Fruit fly (Drosophila melanogaster) whole organism, embryonic: ENCODE data around the gene kirre.

Experiments used
- Awh ChIP-seq: fragments of 200-800 bp; sonication (Bioruptor generic); IDR thresholded peaks from 2 replicates; pipeline ENCODE4, ENCODE4 v1.3.6; 2022; ENCODE audit warnings: missing biosample characterization, missing genetic modification characterization
- Bdp1 ChIP-seq: fragments of 200-800 bp; sonication (Bioruptor generic); optimal IDR thresholded peaks from 3 replicates; lab custom pipeline; 2016; ENCODE audit warnings: missing biosample characterization, missing genetic modification characterization
- Bteb2 ChIP-seq: fragments of 200-800 bp; sonication (Bioruptor generic); optimal IDR thresholded peaks from 2 replicates; lab custom pipeline; 2016; ENCODE audit warnings: missing biosample characterization, missing genetic modification characterization
- CG12299 ChIP-seq: fragments of 200-800 bp; sonication (Bioruptor generic); optimal IDR thresholded peaks from 2 replicates; lab custom pipeline; 2018; ENCODE audit warnings: missing biosample characterization, mild to moderate bottlenecking, missing genetic modification characterization
- CG1233 ChIP-seq: fragments of 200-800 bp; sonication (Bioruptor generic); optimal IDR thresholded peaks from 4 replicates; lab custom pipeline; 2018; ENCODE audit warnings: missing biosample characterization, mild to moderate bottlenecking, missing genetic modification characterization
- CG12744 ChIP-seq: fragments of 200-800 bp; sonication (Bioruptor generic); optimal IDR thresholded peaks from 2 replicates; lab custom pipeline; 2016; ENCODE audit warnings: missing biosample characterization, missing genetic modification characterization
- CG16779 ChIP-seq: fragments of 200-800 bp; sonication (Bioruptor generic); IDR thresholded peaks from 2 replicates; pipeline ENCODE4 v1.3.6; 2022; ENCODE audit warnings: missing biosample characterization, missing genetic modification characterization
- CG18476 ChIP-seq: fragments of 200-800 bp; sonication (Bioruptor generic); optimal IDR thresholded peaks from 2 replicates; lab custom pipeline; 2016; ENCODE audit warnings: missing biosample characterization, mild to moderate bottlenecking, missing genetic modification characterization
- CG30020 ChIP-seq: fragments of 200-800 bp; optimal IDR thresholded peaks from 2 replicates; lab custom pipeline; 2019; ENCODE audit warnings: missing biosample characterization, mild to moderate bottlenecking, missing genetic modification characterization, moderate library complexity
- CG33557 ChIP-seq: fragments of 200-800 bp; sonication (Bioruptor generic); optimal IDR thresholded peaks from 2 replicates; lab custom pipeline; 2019; ENCODE audit warnings: missing biosample characterization, mild to moderate bottlenecking, missing genetic modification characterization, moderate library complexity
- CG4854 ChIP-seq: fragments of 200-800 bp; sonication (Bioruptor generic); optimal IDR thresholded peaks from 2 replicates; lab custom pipeline; 2016; ENCODE audit warnings: missing biosample characterization, missing genetic modification characterization, inconsistent platforms
- CG6791 ChIP-seq: fragments of 200-800 bp; sonication (Bioruptor generic); IDR thresholded peaks from 3 replicates; pipeline ENCODE4 v1.3.6; 2022; ENCODE audit warnings: missing biosample characterization, missing genetic modification characterization; ENCODE audit not compliant: partially characterized antibody
- CG7786 ChIP-seq: fragments of 200-800 bp; sonication (Bioruptor generic); optimal IDR thresholded peaks from 2 replicates; lab custom pipeline; 2016; ENCODE audit warnings: missing biosample characterization, missing genetic modification characterization
- CG7963 ChIP-seq: fragments of 200-800 bp; sonication (Bioruptor generic); IDR thresholded peaks from 3 replicates; pipeline ENCODE4 v1.3.6; 2022; ENCODE audit warnings: missing biosample characterization, missing genetic modification characterization; ENCODE audit not compliant: partially characterized antibody
- CG9215 ChIP-seq: fragments of 200-800 bp; sonication (Bioruptor generic); IDR thresholded peaks from 2 replicates; pipeline ENCODE4 v1.3.6; 2022; ENCODE audit warnings: missing biosample characterization, missing genetic modification characterization
- CHES-1-like ChIP-seq: fragments of 200-800 bp; sonication (Bioruptor generic); optimal IDR thresholded peaks from 2 replicates; lab custom pipeline; 2016; ENCODE audit warnings: missing biosample characterization, missing genetic modification characterization
- CrebB ChIP-seq: fragments of 200-800 bp; sonication (Bioruptor generic); optimal IDR thresholded peaks from 3 replicates; lab custom pipeline; 2018; ENCODE audit warnings: missing biosample characterization, mild to moderate bottlenecking, missing genetic modification characterization
- D19B ChIP-seq: fragments of 200-800 bp; sonication (Bioruptor generic); optimal IDR thresholded peaks from 2 replicates; lab custom pipeline; 2017; ENCODE audit warnings: missing biosample characterization, mild to moderate bottlenecking, missing genetic modification characterization
- HLH3B ChIP-seq: fragments of 200-800 bp; sonication (Bioruptor generic); IDR thresholded peaks from 2 replicates; pipeline ENCODE4 v1.3.6; 2022; ENCODE audit warnings: missing biosample characterization, missing genetic modification characterization
- Meics ChIP-seq: fragments of 200-800 bp; sonication (Bioruptor generic); optimal IDR thresholded peaks from 2 replicates; lab custom pipeline; 2017; ENCODE audit warnings: missing biosample characterization, mild to moderate bottlenecking, missing genetic modification characterization
- NK7.1 ChIP-seq: fragments of 200-800 bp; sonication (Bioruptor generic); optimal IDR thresholded peaks from 3 replicates; lab custom pipeline; 2016; ENCODE audit warnings: missing biosample characterization, missing genetic modification characterization
- Nf-YA ChIP-seq: fragments of 200-800 bp; sonication (Bioruptor generic); IDR thresholded peaks from 2 replicates; pipeline ENCODE4 v1.3.6; 2022; ENCODE audit warnings: missing biosample characterization, missing genetic modification characterization
- NfI ChIP-seq: fragments of 200-800 bp; sonication (Bioruptor generic); optimal IDR thresholded peaks from 3 replicates; lab custom pipeline; 2018; ENCODE audit warnings: missing biosample characterization, mild to moderate bottlenecking, missing genetic modification characterization, moderate library complexity
- Opbp ChIP-seq: fragments of 200-800 bp; sonication (Bioruptor generic); IDR thresholded peaks from 3 replicates; pipeline ENCODE4 v1.3.6; 2022; ENCODE audit warnings: missing biosample characterization, missing genetic modification characterization; ENCODE audit not compliant: partially characterized antibody
- Sox102F ChIP-seq: fragments of 200-800 bp; sonication (Bioruptor generic); optimal IDR thresholded peaks from 2 replicates; lab custom pipeline; 2018; ENCODE audit warnings: missing biosample characterization, mild to moderate bottlenecking, missing genetic modification characterization, moderate library complexity
- Sry-δ ChIP-seq: fragments of 200-800 bp; sonication (Bioruptor generic); optimal IDR thresholded peaks from 2 replicates; lab custom pipeline; 2016; ENCODE audit warnings: missing biosample characterization, missing genetic modification characterization
- bab2 ChIP-seq: fragments of 200-800 bp; sonication (Bioruptor generic); optimal IDR thresholded peaks from 2 replicates; lab custom pipeline; 2016; ENCODE audit warnings: missing biosample characterization, missing genetic modification characterization
- bbx ChIP-seq: fragments of 200-800 bp; sonication (Bioruptor generic); IDR thresholded peaks from 2 replicates; pipeline ENCODE4 v1.3.6; 2022; ENCODE audit warnings: missing biosample characterization, missing genetic modification characterization; ENCODE audit not compliant: partially characterized antibody
- btn ChIP-seq: fragments of 200-800 bp; sonication (Bioruptor generic); optimal IDR thresholded peaks from 2 replicates; lab custom pipeline; 2016; ENCODE audit warnings: missing biosample characterization, missing genetic modification characterization
- dati ChIP-seq: fragments of 200-800 bp; sonication (Bioruptor generic); IDR thresholded peaks from 2 replicates; pipeline ENCODE4 v1.3.6; 2022; ENCODE audit warnings: missing biosample characterization, missing genetic modification characterization
- dimm ChIP-seq: fragments of 200-800 bp; sonication (Bioruptor generic); IDR thresholded peaks from 2 replicates; pipeline ENCODE4 v1.3.6; 2022; ENCODE audit warnings: missing biosample characterization, missing genetic modification characterization
- esg ChIP-seq: fragments of 200-800 bp; sonication (Bioruptor generic); conservative IDR thresholded peaks from 2 replicates; pipeline ENCODE4 v1.3.6; 2022; ENCODE audit warnings: missing biosample characterization, missing genetic modification characterization
- gcm2 ChIP-seq: fragments of 200-800 bp; sonication (Bioruptor generic); optimal IDR thresholded peaks from 2 replicates; lab custom pipeline; 2016; ENCODE audit warnings: missing biosample characterization, missing genetic modification characterization
- gem ChIP-seq: fragments of 200-800 bp; sonication (Bioruptor generic); optimal IDR thresholded peaks from 2 replicates; lab custom pipeline; 2019; ENCODE audit warnings: missing biosample characterization, mild to moderate bottlenecking, missing genetic modification characterization, moderate library complexity
- grau ChIP-seq: fragments of 200-800 bp; optimal IDR thresholded peaks from 3 replicates; lab custom pipeline; 2019; ENCODE audit warnings: missing biosample characterization, mild to moderate bottlenecking, missing genetic modification characterization, moderate library complexity
- ken ChIP-seq: fragments of 200-800 bp; sonication (Bioruptor generic); IDR thresholded peaks from 3 replicates; pipeline ENCODE4 v1.3.6; 2022; ENCODE audit warnings: missing biosample characterization, missing genetic modification characterization
- luna ChIP-seq: fragments of 200-800 bp; sonication (Bioruptor generic); optimal IDR thresholded peaks from 2 replicates; lab custom pipeline; 2016; ENCODE audit warnings: missing biosample characterization, missing genetic modification characterization
- maf-S ChIP-seq: fragments of 200-800 bp; sonication (Bioruptor generic); optimal IDR thresholded peaks from 2 replicates; lab custom pipeline; 2016; ENCODE audit warnings: missing biosample characterization, missing genetic modification characterization
- mirr ChIP-seq: fragments of 200-800 bp; sonication (Bioruptor generic); optimal IDR thresholded peaks from 3 replicates; lab custom pipeline; 2018; ENCODE audit warnings: missing biosample characterization, mild to moderate bottlenecking, missing genetic modification characterization
- nerfin-1 ChIP-seq: fragments of 200-800 bp; sonication (Bioruptor generic); optimal IDR thresholded peaks from 3 replicates; lab custom pipeline; 2019; ENCODE audit warnings: missing biosample characterization, mild to moderate bottlenecking, missing genetic modification characterization, moderate library complexity
- pita ChIP-seq: fragments of 200-800 bp; sonication (Bioruptor generic); optimal IDR thresholded peaks from 2 replicates; lab custom pipeline; 2017; ENCODE audit warnings: missing biosample characterization, mild to moderate bottlenecking, missing genetic modification characterization
- pnt ChIP-seq: fragments of 200-800 bp; sonication (Bioruptor generic); optimal IDR thresholded peaks from 3 replicates; lab custom pipeline; 2016; ENCODE audit warnings: missing biosample characterization, missing genetic modification characterization
- schlank ChIP-seq: fragments of 200-800 bp; sonication (Bioruptor generic); optimal IDR thresholded peaks from 2 replicates; lab custom pipeline; 2018; ENCODE audit warnings: missing biosample characterization, mild to moderate bottlenecking, missing genetic modification characterization
- slp2 ChIP-seq: fragments of 200-800 bp; sonication (Bioruptor generic); optimal IDR thresholded peaks from 2 replicates; lab custom pipeline; 2016; ENCODE audit warnings: missing biosample characterization, missing genetic modification characterization
- so ChIP-seq: fragments of 200-800 bp; sonication (Bioruptor generic); IDR thresholded peaks from 3 replicates; pipeline ENCODE4 v1.3.6; 2022; ENCODE audit warnings: missing biosample characterization, missing genetic modification characterization
- sqz ChIP-seq: fragments of 200-800 bp; sonication (Bioruptor generic); optimal IDR thresholded peaks from 3 replicates; lab custom pipeline; 2018; ENCODE audit warnings: missing biosample characterization, mild to moderate bottlenecking, missing genetic modification characterization
- sr ChIP-seq: fragments of 200-800 bp; sonication (Bioruptor generic); IDR thresholded peaks from 3 replicates; pipeline ENCODE4 v1.3.6; 2022; ENCODE audit warnings: missing biosample characterization, missing genetic modification characterization
- ssp ChIP-seq: fragments of 200-800 bp; sonication (Bioruptor generic); IDR thresholded peaks from 2 replicates; pipeline ENCODE4 v1.3.6; 2022; ENCODE audit warnings: missing biosample characterization, missing genetic modification characterization
- trh ChIP-seq: fragments of 200-800 bp; sonication (Bioruptor generic); optimal IDR thresholded peaks from 2 replicates; lab custom pipeline; 2016; ENCODE audit warnings: missing biosample characterization, missing genetic modification characterization
- vvl ChIP-seq: fragments of 200-800 bp; sonication (Bioruptor generic); IDR thresholded peaks from 2 replicates; pipeline ENCODE4 v1.3.6; 2022; ENCODE audit warnings: missing biosample characterization, missing genetic modification characterization
- zf30C ChIP-seq: fragments of 200-800 bp; sonication (Bioruptor generic); optimal IDR thresholded peaks from 3 replicates; lab custom pipeline; 2018; ENCODE audit warnings: missing biosample characterization, mild to moderate bottlenecking, missing genetic modification characterization

Gene kirre

DNA sequence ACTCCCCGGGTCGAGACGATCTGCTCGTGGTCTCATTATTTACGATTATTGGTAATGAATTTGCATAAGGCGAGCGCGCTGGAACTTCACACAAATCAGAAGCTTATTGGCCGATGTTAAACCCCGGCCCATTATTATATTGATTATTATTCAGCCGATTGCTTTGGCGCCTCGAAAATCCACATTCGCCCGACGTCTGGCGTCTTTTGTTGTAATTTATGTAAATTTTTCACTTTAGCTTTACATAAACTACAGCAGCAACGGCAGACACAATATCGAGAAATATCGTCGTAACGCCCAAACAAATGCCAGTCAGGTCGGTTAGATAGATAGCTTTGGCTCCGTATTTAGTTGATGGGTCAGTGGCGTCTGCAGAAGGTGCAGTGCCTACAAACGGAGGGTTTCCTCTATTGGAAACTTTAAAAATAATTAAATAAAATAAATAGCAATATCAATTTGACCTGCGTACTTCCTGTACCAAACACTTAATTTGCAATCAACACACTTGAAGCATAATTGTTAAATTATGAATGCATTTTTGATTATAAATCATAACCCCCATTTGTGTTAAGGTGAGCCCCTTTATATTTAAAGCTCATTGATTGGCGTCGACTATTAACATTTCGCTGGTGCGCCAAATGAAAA lies 279.3 kb downstream of the kirre start (continued):
- TF ChIP-seq Awh (no peak), bab2 (GFP tag; lab: Kevin White, UChicago) (no peak), esg (GFP tag; lab: Robert Waterston, UW) (peak; percentile 70), Sox102F (peak; percentile 81), zf30C (GFP tag; lab: Kevin White, UChicago) (no peak), ssp (GFP tag; lab: Robert Waterston, UW) (peak; percentile 47), CG1233 (GFP tag; lab: Kevin White, UChicago) (peak; percentile 28), maf-S (GFP tag; lab: Kevin White, UChicago) (no peak), luna (no peak), CG7786 (GFP tag; lab: Kevin White, UChicago) (no peak), Opbp (GFP tag; lab: Robert Waterston, UW) (no peak), CrebB (tag; lab: Kevin White, UChicago) (no peak), ken (GFP tag; lab: Robert Waterston, UW) (peak; percentile 39; the same call in 1 of the 3 replicates), bbx (GFP tag; lab: Robert Waterston, UW) (no peak), trh (GFP tag; lab: Kevin White, UChicago) (no peak), schlank (tag; lab: Kevin White, UChicago) (no peak), grau (tag; lab: Kevin White, UChicago) (peak; percentile 70), sr (GFP tag; lab: Robert Waterston, UW) (no peak), Meics (GFP tag; lab: Kevin White, UChicago) (peak; percentile 64), Bteb2 (no peak), CG9215 (peak; percentile 31; the same call in 1 of the 2 replicates), slp2 (GFP tag; lab: Kevin White, UChicago) (no peak), nerfin-1 (no peak), CG16779 (GFP tag; lab: Robert Waterston, UW) (no peak), CG6791 (GFP tag; lab: Robert Waterston, UW) (no peak), Sry-δ (no peak), Nf-YA (no peak), vvl (GFP tag; lab: Robert Waterston, UW) (peak; percentile 74), pnt (no peak), gem (peak; percentile 80), HLH3B (GFP tag; lab: Robert Waterston, UW) (0 out of 2 replicates have a peak, but pooled peaks have one; percentile 55), CG12299 (tag; lab: Kevin White, UChicago) (no peak), CHES-1-like (GFP tag; lab: Kevin White, UChicago) (no peak), btn (no peak), CG30020 (tag; lab: Kevin White, UChicago) (no peak), so (GFP tag; lab: Robert Waterston, UW) (peak; percentile 51; the same call in 2 of the 3 replicates), pita (GFP tag; lab: Kevin White, UChicago) (no peak), D19B (GFP tag; lab: Kevin White, UChicago) (peak; percentile 34), NK7.1 (GFP tag; lab: Kevin White, UChicago) (no peak), NfI (peak; percentile 46), CG18476 (no peak), CG33557 (GFP tag; lab: Kevin White, UChicago) (no peak), mirr (GFP tag; lab: Kevin White, UChicago) (no peak), CG7963 (GFP tag; lab: Robert Waterston, UW) (no peak), Bdp1 (no peak), dati (GFP tag; lab: Robert Waterston, UW) (no peak), sqz (GFP tag; lab: Kevin White, UChicago) (no peak), CG4854 (GFP tag; lab: Kevin White, UChicago) (no peak), CG12744 (GFP tag; lab: Kevin White, UChicago) (no peak), dimm (GFP tag; lab: Robert Waterston, UW) (peak; percentile 36; the same call in 1 of the 2 replicates), gcm2 (GFP tag; lab: Kevin White, UChicago) (no peak)
